Worm (Caenorhabditis elegans): ENCODE data around the gene faah-5.

DNA sequence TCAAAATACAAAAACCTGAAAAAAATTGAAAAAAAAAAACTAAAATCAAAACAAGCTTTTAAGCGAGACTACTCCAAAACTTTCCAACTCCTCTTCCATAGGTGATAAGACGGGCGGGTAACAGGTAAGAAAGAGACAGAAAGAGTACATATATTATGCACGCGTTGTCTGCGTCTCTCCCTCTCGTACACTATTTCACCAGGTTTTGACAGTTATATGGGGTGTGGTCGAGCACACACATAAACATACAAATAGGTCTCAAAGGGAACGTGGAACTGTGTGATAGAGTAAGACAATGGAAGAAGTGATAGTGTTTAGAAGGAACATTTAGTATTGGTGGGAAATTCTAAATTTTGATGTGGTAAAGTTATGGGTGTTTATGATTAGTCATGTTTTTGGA is 9.7 kb downstream of the faah-5 start:
- TF ChIP-seq pros-1 (tag; optimal IDR thresholded peaks at IDR 0.05) (no peak), fkh-6 (tag; optimal IDR thresholded peaks at IDR 0.05) (no peak), rnt-1 (tag; optimal IDR thresholded peaks at IDR 0.05) (no peak), gmeb-2 (tag; optimal IDR thresholded peaks at IDR 0.05) (no peak), unc-86 (tag; optimal IDR thresholded peaks at IDR 0.05) (no peak), nhr-11 (tag; optimal IDR thresholded peaks at IDR 0.05) (no peak), F13H6.1 (tag; optimal IDR thresholded peaks at IDR 0.05) (no peak), ama-1 (optimal IDR thresholded peaks at IDR 0.05) (no peak), eyg-1 (tag; optimal IDR thresholded peaks at IDR 0.05) (no peak), tbx-2 (tag; optimal IDR thresholded peaks at IDR 0.05) (no peak)
